Fruit fly (Drosophila melanogaster): ENCODE results near the gene CanA1.

Gene CanA1

dm6 chr3R:31019662-31020061 lies 19.5 kb upstream of the CanA1 start (continued):
- TF ChIP-seq H2.0 (GFP tag; IDR thresholded peaks at IDR 0.05) (0 out of 2 replicates have a peak, but pooled peaks have one; percentile 23), Optix (GFP tag; IDR thresholded peaks at IDR 0.05) (no peak), Nf-YC (tag; optimal IDR thresholded peaks at IDR 0.05) (no peak), Lim3 (GFP tag; IDR thresholded peaks at IDR 0.05) (no peak), Neu2 (GFP tag; optimal IDR thresholded peaks at IDR 0.05; ENCODE audit: borderline replicate concordance) (no peak), CG30020 (tag; optimal IDR thresholded peaks at IDR 0.05) (no peak), CG18619 (GFP tag; optimal IDR thresholded peaks at IDR 0.05) (no peak), Oaz (GFP tag; IDR thresholded peaks at IDR 0.05) (no peak), Hmx (GFP tag; optimal IDR thresholded peaks at IDR 0.05) (no peak), sens-2 (GFP tag; IDR thresholded peaks at IDR 0.05) (no peak), corto (GFP tag; optimal IDR thresholded peaks at IDR 0.05) (no peak), CG1647 (GFP tag; optimal IDR thresholded peaks at IDR 0.05) (no peak), kah (GFP tag; optimal IDR thresholded peaks at IDR 0.05) (no peak), croc (GFP tag; conservative IDR thresholded peaks at IDR 0.05) (no peak), CG11560 (tag; IDR thresholded peaks at IDR 0.05) (no peak), Poxn (GFP tag; IDR thresholded peaks at IDR 0.05) (no peak), dpn (GFP tag; optimal IDR thresholded peaks at IDR 0.05) (no peak), gt (GFP tag; IDR thresholded peaks at IDR 0.05) (no peak), Hey (tag; optimal IDR thresholded peaks at IDR 0.05) (no peak), CG1602 (GFP tag; optimal IDR thresholded peaks at IDR 0.05) (no peak), repo (GFP tag; optimal IDR thresholded peaks at IDR 0.05) (no peak), Stat92E (GFP tag; optimal IDR thresholded peaks at IDR 0.05) (no peak), CG43689 (GFP tag; IDR thresholded peaks at IDR 0.05) (no peak), CG10147 (GFP tag; optimal IDR thresholded peaks at IDR 0.05) (no peak), Blimp-1 (GFP tag; optimal IDR thresholded peaks at IDR 0.05) (no peak), bcd (GFP tag; optimal IDR thresholded peaks at IDR 0.05) (peak; percentile 1), Ets65A (GFP tag) (peak; percentile 63), so (GFP tag; IDR thresholded peaks at IDR 0.05) (no peak), pum (GFP tag; optimal IDR thresholded peaks at IDR 0.05) (no peak), mam (GFP tag; optimal IDR thresholded peaks at IDR 0.05) (no peak), CG7839 (tag; optimal IDR thresholded peaks at IDR 0.05) (peak; percentile 46), Hmr (GFP tag; optimal IDR thresholded peaks at IDR 0.05) (peak; percentile 1), Awh (GFP tag; IDR thresholded peaks at IDR 0.05) (no peak), run (tag; optimal IDR thresholded peaks at IDR 0.05) (no peak), row (GFP tag; IDR thresholded peaks at IDR 0.05) (peak; percentile 69; the same call in 2 of the 3 replicates), Sin3A (optimal IDR thresholded peaks at IDR 0.05) (no peak), caup (GFP tag; optimal IDR thresholded peaks at IDR 0.05; ENCODE audit: severe bottlenecking) (peak; percentile 6), nom (GFP tag; optimal IDR thresholded peaks at IDR 0.05) (no peak), cwo (GFP tag; optimal IDR thresholded peaks at IDR 0.05) (no peak), hth (optimal IDR thresholded peaks at IDR 0.05) (no peak), sug (tag; optimal IDR thresholded peaks at IDR 0.05) (no peak), tin (GFP tag; optimal IDR thresholded peaks at IDR 0.05) (no peak), Ptx1 (GFP tag; IDR thresholded peaks at IDR 0.05) (peak; percentile 55), sna (GFP tag; IDR thresholded peaks at IDR 0.05; ENCODE audit: partially characterized antibody) (no peak), tna (GFP tag; IDR thresholded peaks at IDR 0.05; ENCODE audit: partially characterized antibody) (no peak), al (GFP tag; IDR thresholded peaks at IDR 0.05) (no peak), p53 (GFP tag; optimal IDR thresholded peaks at IDR 0.05) (no peak), zf30C (GFP tag; optimal IDR thresholded peaks at IDR 0.05) (no peak), Max (GFP tag; optimal IDR thresholded peaks at IDR 0.05) (no peak), jigr1 (GFP tag; IDR thresholded peaks at IDR 0.05) (no peak), jing (GFP tag; optimal IDR thresholded peaks at IDR 0.05) (no peak), grn (GFP tag; optimal IDR thresholded peaks at IDR 0.05) (no peak), scrt (GFP tag; optimal IDR thresholded peaks at IDR 0.05) (no peak)

Measured in whole organism, embryonic.